Worm (Caenorhabditis elegans) whole organism, L4/young adult: ENCODE results near the gene syx-2.

Experiments
- W03F9.2 ChIP-seq: fragments of 150-350 bp; optimal IDR thresholded peaks from 2 replicates; lab custom pipeline; 2014; ENCODE audit warnings: missing biosample characterization, missing genetic modification characterization
- dao-5 ChIP-seq: sonication (generic microtip); optimal IDR thresholded peaks from 2 replicates; lab custom pipeline; 2016; ENCODE audit warnings: missing genotype, missing genetic modification characterization, moderate library complexity, missing compliant biosample characterization
- him-1 ChIP-seq: sonication (generic microtip); optimal IDR thresholded peaks from 2 replicates; lab custom pipeline; 2016; ENCODE audit warnings: missing genotype, missing genetic modification reagents, missing genetic modification characterization, missing compliant biosample characterization

- no peak for TF ChIP-seq W03F9.2 (tag; lab: Kevin White, UChicago)
- no peak for TF ChIP-seq dao-5 (tag; lab: Kevin White, UChicago)
- no peak for TF ChIP-seq him-1
Observed at ce11 chrX:13986307-13986706, 26.4 kb downstream of the syx-2 start, which contains the start of gene irld-24.
